Fruit fly (Drosophila melanogaster) whole organism, embryonic: Measurements from ENCODE around the gene Hr78.

ENCODE experiments used
- CG10431 ChIP-seq: fragments of 200-800 bp; sonication (Bioruptor generic); optimal IDR thresholded peaks from 3 replicates; lab custom pipeline; 2018; ENCODE audit warnings: missing biosample characterization, mild to moderate bottlenecking, missing genetic modification characterization
- CG10654 ChIP-seq: fragments of 200-800 bp; sonication (Bioruptor generic); optimal IDR thresholded peaks from 2 replicates; lab custom pipeline; 2016; ENCODE audit warnings: missing biosample characterization, missing genetic modification characterization
- CG10979 ChIP-seq: fragments of 200-800 bp; sonication (Bioruptor generic); optimal IDR thresholded peaks from 2 replicates; lab custom pipeline; 2018; ENCODE audit warnings: missing biosample characterization, mild to moderate bottlenecking, missing genetic modification characterization, moderate library complexity
- CG11085 ChIP-seq: fragments of 200-800 bp; sonication (Bioruptor generic); IDR thresholded peaks from 2 replicates; pipeline ENCODE4 v1.3.6; 2022; ENCODE audit warnings: missing biosample characterization, missing genetic modification characterization
- CG13775 ChIP-seq: fragments of 200-800 bp; sonication (Bioruptor generic); optimal IDR thresholded peaks from 3 replicates; lab custom pipeline; 2017; ENCODE audit warnings: missing biosample characterization, mild to moderate bottlenecking, missing genetic modification characterization
- CG14441 ChIP-seq: fragments of 200-800 bp; sonication (Bioruptor generic); IDR thresholded peaks from 2 replicates; pipeline ENCODE4 v1.3.6; 2022; ENCODE audit warnings: missing biosample characterization, missing genetic modification characterization
- CG16815 ChIP-seq: fragments of 200-800 bp; sonication (Bioruptor generic); optimal IDR thresholded peaks from 3 replicates; lab custom pipeline; 2017; ENCODE audit warnings: missing biosample characterization, mild to moderate bottlenecking, missing genetic modification characterization
- CG18011 ChIP-seq: fragments of 200-800 bp; sonication (Bioruptor generic); optimal IDR thresholded peaks from 2 replicates; lab custom pipeline; 2017; ENCODE audit warnings: missing biosample characterization, missing genetic modification characterization, mild to moderate bottlenecking, moderate library complexity, missing genotype
- CG18764 ChIP-seq: fragments of 200-800 bp; sonication (Bioruptor generic); optimal IDR thresholded peaks from 3 replicates; lab custom pipeline; 2016; ENCODE audit warnings: missing biosample characterization, missing genetic modification characterization
- CG3163 ChIP-seq: fragments of 200-800 bp; sonication (Bioruptor generic); optimal IDR thresholded peaks from 3 replicates; lab custom pipeline; 2016; ENCODE audit warnings: missing biosample characterization, missing genetic modification characterization
- CG34422 ChIP-seq: fragments of 200-800 bp; sonication (Bioruptor generic); IDR thresholded peaks from 3 replicates; pipeline ENCODE4 v1.3.6; 2022; ENCODE audit warnings: missing biosample characterization, missing genetic modification characterization
- CG3847 ChIP-seq: fragments of 200-800 bp; sonication (Bioruptor generic); IDR thresholded peaks from 2 replicates; pipeline ENCODE4 v1.3.6; 2022; ENCODE audit warnings: missing biosample characterization, missing genetic modification characterization
- CG4617 ChIP-seq: fragments of 200-800 bp; sonication (Bioruptor generic); optimal IDR thresholded peaks from 3 replicates; lab custom pipeline; 2016; ENCODE audit warnings: missing biosample characterization, missing genetic modification characterization, borderline replicate concordance
- CG4820 ChIP-seq: fragments of 200-800 bp; sonication (Bioruptor generic); optimal IDR thresholded peaks from 3 replicates; lab custom pipeline; 2016; ENCODE audit warnings: missing biosample characterization, missing genetic modification characterization
- CG6254 ChIP-seq: fragments of 200-800 bp; sonication (Bioruptor generic); optimal IDR thresholded peaks from 3 replicates; lab custom pipeline; 2017; ENCODE audit warnings: mild to moderate bottlenecking, missing biosample characterization, missing genetic modification reagents, missing genetic modification characterization
- CG7372 ChIP-seq: fragments of 200-800 bp; sonication (Bioruptor generic); IDR thresholded peaks from 2 replicates; pipeline ENCODE4 v1.3.6; 2022; ENCODE audit warnings: missing biosample characterization, missing genetic modification characterization
- CG8388 ChIP-seq: fragments of 200-800 bp; sonication (Bioruptor generic); optimal IDR thresholded peaks from 2 replicates; lab custom pipeline; 2019; ENCODE audit warnings: missing biosample characterization, mild to moderate bottlenecking, missing genetic modification characterization, moderate library complexity
- CG8765 ChIP-seq: fragments of 200-800 bp; sonication (Bioruptor generic); IDR thresholded peaks from 2 replicates; pipeline ENCODE4 v1.3.6; 2022; ENCODE audit warnings: missing biosample characterization, missing genetic modification characterization
- D19A ChIP-seq: fragments of 200-800 bp; optimal IDR thresholded peaks from 3 replicates; lab custom pipeline; 2019; ENCODE audit warnings: missing biosample characterization, mild to moderate bottlenecking, missing genetic modification characterization, moderate library complexity
- Dbx ChIP-seq: fragments of 200-800 bp; sonication (Bioruptor generic); IDR thresholded peaks from 3 replicates; pipeline ENCODE4 v1.3.6; 2022; ENCODE audit warnings: missing biosample characterization, missing genetic modification characterization
- Fer1 ChIP-seq: fragments of 200-800 bp; sonication (Bioruptor generic); optimal IDR thresholded peaks from 2 replicates; lab custom pipeline; 2017; ENCODE audit warnings: missing biosample characterization, mild to moderate bottlenecking, missing genetic modification characterization
- H15 ChIP-seq: fragments of 200-800 bp; sonication (Bioruptor generic); IDR thresholded peaks from 3 replicates; pipeline ENCODE4 v1.3.6; 2022; ENCODE audit warnings: missing biosample characterization, missing genetic modification characterization
- HLHmδ ChIP-seq: fragments of 200-800 bp; sonication (Bioruptor generic); optimal IDR thresholded peaks from 2 replicates; lab custom pipeline; 2018; ENCODE audit warnings: missing biosample characterization, mild to moderate bottlenecking, missing genetic modification characterization, moderate library complexity
- HmgD ChIP-seq: fragments of 200-800 bp; sonication (Bioruptor generic); optimal IDR thresholded peaks from 3 replicates; lab custom pipeline; 2016; ENCODE audit warnings: missing biosample characterization, missing genetic modification characterization
- Hr3 ChIP-seq: fragments of 200-800 bp; sonication (Bioruptor generic); optimal IDR thresholded peaks from 3 replicates; lab custom pipeline; 2016; ENCODE audit warnings: missing biosample characterization, missing genetic modification characterization
- Mrtf ChIP-seq: fragments of 200-800 bp; sonication (Bioruptor generic); IDR thresholded peaks from 3 replicates; pipeline ENCODE4 v1.3.6; 2022; ENCODE audit warnings: missing biosample characterization, missing genetic modification characterization
- Rx ChIP-seq: fragments of 200-800 bp; sonication (Bioruptor generic); IDR thresholded peaks from 2 replicates; pipeline ENCODE4 v1.3.6; 2022; ENCODE audit warnings: missing biosample characterization, missing genetic modification characterization
- Six4 ChIP-seq: fragments of 200-800 bp; sonication (Bioruptor generic); optimal IDR thresholded peaks from 2 replicates; lab custom pipeline; 2016; ENCODE audit warnings: missing biosample characterization, missing genetic modification characterization
- Xrp1 ChIP-seq: fragments of 200-800 bp; sonication (Bioruptor generic); IDR thresholded peaks from 2 replicates; pipeline ENCODE4 v1.3.6; 2022; ENCODE audit warnings: missing biosample characterization, missing genetic modification characterization
- ase ChIP-seq: fragments of 200-800 bp; sonication (Bioruptor generic); IDR thresholded peaks from 3 replicates; pipeline ENCODE4 v1.3.6; 2022; ENCODE audit warnings: missing biosample characterization, missing genetic modification characterization
- bsh ChIP-seq, 2 experiments: fragments of 200-800 bp; sonication (Bioruptor generic); optimal IDR thresholded peaks; 2 replicates each; lab custom pipeline; 2017 to 2018; ENCODE audit warnings: mild to moderate bottlenecking in 2 of 2, missing biosample characterization in 2 of 2, missing genetic modification characterization in 2 of 2, moderate library complexity in 1 of 2
- ci ChIP-seq: fragments of 200-800 bp; sonication (Bioruptor generic); IDR thresholded peaks from 3 replicates; pipeline ENCODE4 v1.3.6; 2022; ENCODE audit warnings: missing biosample characterization, missing genetic modification characterization
- crc ChIP-seq: fragments of 200-800 bp; sonication (Bioruptor generic); optimal IDR thresholded peaks from 2 replicates; lab custom pipeline; 2016; ENCODE audit warnings: missing biosample characterization, missing genetic modification characterization
- cwo ChIP-seq: fragments of 200-800 bp; sonication (Bioruptor generic); optimal IDR thresholded peaks from 3 replicates; lab custom pipeline; 2017; ENCODE audit warnings: missing biosample characterization, missing genetic modification characterization, mild to moderate bottlenecking, moderate library complexity, missing genetic modification reagents
- dmrt11E ChIP-seq: fragments of 200-800 bp; sonication (Bioruptor generic); optimal IDR thresholded peaks from 3 replicates; lab custom pipeline; 2018; ENCODE audit warnings: missing biosample characterization, mild to moderate bottlenecking, missing genetic modification characterization, moderate library complexity
- grau ChIP-seq: fragments of 200-800 bp; optimal IDR thresholded peaks from 3 replicates; lab custom pipeline; 2019; ENCODE audit warnings: missing biosample characterization, mild to moderate bottlenecking, missing genetic modification characterization, moderate library complexity
- grn ChIP-seq: fragments of 200-800 bp; sonication (Bioruptor generic); optimal IDR thresholded peaks from 3 replicates; lab custom pipeline; 2017; ENCODE audit warnings: missing biosample characterization, missing genetic modification characterization
- hkb ChIP-seq, 2 experiments: fragments of 200-800 bp in 1 of 2; fragments of >200 bp in 1 of 2; sonication (Bioruptor generic) in 1 of 2; IDR thresholded peaks in 1 of 2; optimal IDR thresholded peaks in 1 of 2; 2 replicates each; pipeline versions ENCODE4 v1.3.6 to Lab custom; 2017 to 2022; ENCODE audit warnings: missing biosample characterization in 1 of 2, missing genetic modification characterization in 1 of 2
- insv ChIP-seq, 2 experiments: fragments of 200-800 bp; sonication (Bioruptor generic); optimal IDR thresholded peaks; 3 replicates each; lab custom pipeline; 2016 to 2018; ENCODE audit warnings: missing biosample characterization in 2 of 2, missing genetic modification characterization in 2 of 2
- jigr1 ChIP-seq: fragments of 200-800 bp; sonication (Bioruptor generic); IDR thresholded peaks from 3 replicates; pipeline ENCODE4 v1.3.6; 2022; ENCODE audit warnings: missing biosample characterization, missing genetic modification characterization
- lola ChIP-seq, 3 experiments: fragments of >200 bp in 2 of 3; fragments of 200-800 bp in 1 of 3; sonication (Bioruptor generic) in 1 of 3; optimal IDR thresholded peaks; 2 replicates each; lab custom pipeline; 2017 to 2019; ENCODE audit warnings: missing biosample characterization in 3 of 3, missing genetic modification characterization in 3 of 3, mild to moderate bottlenecking in 1 of 3, moderate library complexity in 1 of 3
- odd ChIP-seq: fragments of 200-800 bp; sonication (Bioruptor generic); optimal IDR thresholded peaks from 2 replicates; lab custom pipeline; 2017; ENCODE audit warnings: missing biosample characterization, mild to moderate bottlenecking, missing genetic modification characterization
- pnt ChIP-seq: fragments of 200-800 bp; sonication (Bioruptor generic); optimal IDR thresholded peaks from 3 replicates; lab custom pipeline; 2016; ENCODE audit warnings: missing biosample characterization, missing genetic modification characterization
- psq ChIP-seq: fragments of 200-800 bp; sonication (Bioruptor generic); optimal IDR thresholded peaks from 2 replicates; lab custom pipeline; 2017; ENCODE audit warnings: missing biosample characterization, missing genetic modification characterization
- sc ChIP-seq, 3 experiments: fragments of >200 bp in 2 of 3; fragments of 200-800 bp in 1 of 3; sonication (Bioruptor generic) in 1 of 3; optimal IDR thresholded peaks; 2 replicates in 2 of 3; 3 replicates in 1 of 3; lab custom pipeline; 2017; ENCODE audit warnings: mild to moderate bottlenecking in 1 of 3, missing biosample characterization in 1 of 3, missing genetic modification characterization in 1 of 3, missing genetic modification reagents in 1 of 3
- schlank ChIP-seq: fragments of 200-800 bp; sonication (Bioruptor generic); optimal IDR thresholded peaks from 2 replicates; lab custom pipeline; 2018; ENCODE audit warnings: missing biosample characterization, mild to moderate bottlenecking, missing genetic modification characterization
- seq ChIP-seq: fragments of 200-800 bp; sonication (Bioruptor generic); IDR thresholded peaks from 2 replicates; pipeline ENCODE4 v1.3.6; 2022; ENCODE audit warnings: missing biosample characterization, missing genetic modification characterization
- stc ChIP-seq: fragments of 200-800 bp; sonication (Bioruptor generic); IDR thresholded peaks from 2 replicates; pipeline ENCODE4 v1.3.6; 2022; ENCODE audit warnings: missing biosample characterization, missing genetic modification characterization
- wek ChIP-seq: fragments of 200-800 bp; sonication (Bioruptor generic); optimal IDR thresholded peaks from 3 replicates; lab custom pipeline; 2018; ENCODE audit warnings: missing biosample characterization, mild to moderate bottlenecking, missing genetic modification characterization, moderate library complexity
- zen ChIP-seq: fragments of 200-800 bp; sonication (Bioruptor generic); optimal IDR thresholded peaks from 3 replicates; lab custom pipeline; 2018; ENCODE audit warnings: missing biosample characterization, mild to moderate bottlenecking, missing genetic modification characterization, moderate library complexity
- zfh1 ChIP-seq: fragments of 200-800 bp; sonication (Bioruptor generic); IDR thresholded peaks from 3 replicates; pipeline ENCODE4 v1.3.6; 2022; ENCODE audit warnings: missing biosample characterization, missing genetic modification characterization

Gene Hr78

DNA sequence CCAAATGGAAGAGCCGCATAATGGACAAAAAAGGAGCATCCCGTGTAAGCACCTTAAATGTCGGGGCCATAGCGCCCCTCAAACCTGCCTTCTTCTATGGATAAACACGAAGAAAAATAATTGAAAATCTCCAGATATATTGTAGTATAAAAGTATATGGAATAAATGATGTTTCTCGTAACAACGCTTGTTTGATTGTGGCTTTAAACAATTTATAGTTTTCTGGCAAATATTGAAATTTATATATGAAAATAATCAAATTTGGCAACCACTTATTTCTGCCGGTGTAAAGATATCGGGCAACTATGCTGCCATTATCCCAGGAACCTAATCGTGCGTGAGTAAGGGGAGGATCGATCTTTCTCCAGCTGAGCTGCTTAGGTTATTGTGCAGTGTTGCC is 42.1 kb downstream of the Hr78 start (continued):
- TF ChIP-seq HmgD (GFP tag; lab: Kevin White, UChicago) = no peak
- no peak for TF ChIP-seq CG14441 (GFP tag; lab: Robert Waterston, UW)
- TF ChIP-seq CG8388 (GFP tag; lab: Kevin White, UChicago) = no peak
- TF ChIP-seq CG8765 (GFP tag; lab: Robert Waterston, UW) = no peak
- no peak for TF ChIP-seq cwo
- no peak for TF ChIP-seq sc (optimal IDR thresholded peaks at IDR 0.05; lab: Kevin White, UChicago)
- no peak for TF ChIP-seq sc (GFP tag; optimal IDR thresholded peaks at IDR 0.05; lab: Kevin White, UChicago)
- no peak for TF ChIP-seq HLHmδ (GFP tag; lab: Kevin White, UChicago)
- TF ChIP-seq CG11085 (GFP tag; lab: Robert Waterston, UW) = no peak
- no peak for TF ChIP-seq Fer1 (GFP tag; lab: Kevin White, UChicago)
- TF ChIP-seq Mrtf (GFP tag; lab: Robert Waterston, UW) = no peak
- no peak for TF ChIP-seq CG3847 (GFP tag; lab: Robert Waterston, UW)
- no peak for TF ChIP-seq ci
- peak in 1 of 2 experiments; percentile 27 for TF ChIP-seq bsh (GFP tag; optimal IDR thresholded peaks at IDR 0.05; lab: Kevin White, UChicago)
- TF ChIP-seq Hr3 (GFP tag; lab: Kevin White, UChicago) = no peak
- TF ChIP-seq D19A (tag; lab: Kevin White, UChicago) = no peak
- TF ChIP-seq seq (GFP tag; lab: Robert Waterston, UW) = no peak
- TF ChIP-seq schlank (tag; lab: Kevin White, UChicago) = no peak
- TF ChIP-seq CG7372 = no peak
- no peak for TF ChIP-seq CG10431 (GFP tag; lab: Kevin White, UChicago)
- no peak for TF ChIP-seq CG4820
- no peak for TF ChIP-seq CG10654 (GFP tag; lab: Kevin White, UChicago)
- no peak for TF ChIP-seq CG4617 (GFP tag; lab: Kevin White, UChicago)
- no peak for TF ChIP-seq wek (GFP tag; lab: Kevin White, UChicago)
- TF ChIP-seq pnt = no peak
- TF ChIP-seq psq (GFP tag; lab: Kevin White, UChicago) = no peak
- no peak for TF ChIP-seq H15 (GFP tag; lab: Robert Waterston, UW)
- TF ChIP-seq CG18764 (GFP tag; lab: Kevin White, UChicago) = no peak
- TF ChIP-seq Rx (GFP tag; lab: Robert Waterston, UW) = no peak
- TF ChIP-seq crc (GFP tag; lab: Kevin White, UChicago) = no peak
- no peak for TF ChIP-seq CG3163 (GFP tag; lab: Kevin White, UChicago)
- no peak for TF ChIP-seq CG6254
- TF ChIP-seq grn = no peak
- no peak for TF ChIP-seq CG34422 (GFP tag; lab: Robert Waterston, UW)
- no peak for TF ChIP-seq Dbx (GFP tag; lab: Robert Waterston, UW)
- peak; percentile 59 for TF ChIP-seq dmrt11E (tag; lab: Kevin White, UChicago)
- no peak for TF ChIP-seq grau (tag; lab: Kevin White, UChicago)
- TF ChIP-seq CG18011 (GFP tag; lab: Kevin White, UChicago) = no peak
- no peak for TF ChIP-seq hkb (optimal IDR thresholded peaks at IDR 0.05; lab: Kevin White, UChicago)
- TF ChIP-seq hkb (GFP tag; IDR thresholded peaks at IDR 0.05; lab: Robert Waterston, UW) = no peak
- TF ChIP-seq CG13775 (GFP tag; lab: Kevin White, UChicago) = no peak
- peak in 1 of 3 experiments; percentile 17 for TF ChIP-seq lola (GFP tag; optimal IDR thresholded peaks at IDR 0.05; lab: Kevin White, UChicago)
- no peak for TF ChIP-seq jigr1 (GFP tag; lab: Robert Waterston, UW)
- peak; percentile 1 for TF ChIP-seq CG16815 (GFP tag; lab: Kevin White, UChicago)
- no peak for TF ChIP-seq Xrp1 (GFP tag; lab: Robert Waterston, UW)
- no peak for TF ChIP-seq Six4 (GFP tag; lab: Kevin White, UChicago)
- TF ChIP-seq zfh1 (GFP tag; lab: Robert Waterston, UW) = no peak
- peak; percentile 41 for TF ChIP-seq CG10979
- no peak for TF ChIP-seq odd (GFP tag; lab: Kevin White, UChicago)
- TF ChIP-seq insv (GFP tag; optimal IDR thresholded peaks at IDR 0.05; lab: Kevin White, UChicago) = no peak
- no peak for TF ChIP-seq ase (GFP tag; lab: Robert Waterston, UW)
- no peak for TF ChIP-seq stc (GFP tag; lab: Robert Waterston, UW)
- peak; percentile 56 for TF ChIP-seq zen (tag; lab: Kevin White, UChicago)
